Fruit fly (Drosophila melanogaster) whole organism, prepupa: Measurements from ENCODE around the gene mEFTs.

Source experiments
- Blimp-1 ChIP-seq: fragments of 200-800 bp; sonication (Bioruptor generic); optimal IDR thresholded peaks from 3 replicates; lab custom pipeline; 2017; ENCODE audit warnings: missing biosample characterization, missing genetic modification characterization, mild to moderate bottlenecking, moderate library complexity, missing genetic modification reagents
- CG10631 ChIP-seq: fragments of 200-800 bp; sonication (Bioruptor generic); optimal IDR thresholded peaks from 2 replicates; lab custom pipeline; 2016; ENCODE audit warnings: missing biosample characterization, missing genetic modification characterization
- CG10669 ChIP-seq: fragments of 200-800 bp; sonication (Bioruptor generic); optimal IDR thresholded peaks from 3 replicates; lab custom pipeline; 2018; ENCODE audit warnings: missing biosample characterization, mild to moderate bottlenecking, missing genetic modification characterization, moderate library complexity
- CG11762 ChIP-seq: fragments of 200-800 bp; sonication (Bioruptor generic); optimal IDR thresholded peaks from 3 replicates; lab custom pipeline; 2016; ENCODE audit warnings: missing biosample characterization, missing genetic modification characterization; ENCODE audit not compliant: insufficient read depth
- CG11902 ChIP-seq: fragments of 200-800 bp; sonication (Bioruptor generic); optimal IDR thresholded peaks from 3 replicates; lab custom pipeline; 2016; ENCODE audit warnings: missing biosample characterization, missing genetic modification characterization
- CG15336 ChIP-seq: fragments of 200-800 bp; sonication (Bioruptor generic); IDR thresholded peaks from 2 replicates; pipeline ENCODE4 v1.3.6; 2022; ENCODE audit warnings: missing biosample characterization, missing genetic modification characterization
- CG1621 ChIP-seq: fragments of 200-800 bp; sonication (Bioruptor generic); optimal IDR thresholded peaks from 3 replicates; lab custom pipeline; 2018; ENCODE audit warnings: missing biosample characterization, mild to moderate bottlenecking, missing genetic modification characterization
- CG16779 ChIP-seq: fragments of 200-800 bp; sonication (Bioruptor generic); optimal IDR thresholded peaks from 3 replicates; lab custom pipeline; 2017; ENCODE audit warnings: missing biosample characterization, mild to moderate bottlenecking, missing genetic modification characterization
- CG3032 ChIP-seq: fragments of 200-800 bp; optimal IDR thresholded peaks from 2 replicates; lab custom pipeline; 2019; ENCODE audit warnings: missing biosample characterization, mild to moderate bottlenecking, missing genetic modification characterization, moderate library complexity
- CG31627 ChIP-seq: fragments of 200-800 bp; sonication (Bioruptor generic); optimal IDR thresholded peaks from 3 replicates; lab custom pipeline; 2016; ENCODE audit warnings: missing biosample characterization, missing genetic modification characterization
- CG32006 ChIP-seq: fragments of 200-800 bp; sonication (Bioruptor generic); optimal IDR thresholded peaks from 3 replicates; lab custom pipeline; 2017; ENCODE audit warnings: missing biosample characterization, mild to moderate bottlenecking, missing genetic modification characterization
- CG34406 ChIP-seq: fragments of 200-800 bp; sonication (Bioruptor generic); optimal IDR thresholded peaks from 3 replicates; lab custom pipeline; 2016; ENCODE audit warnings: missing biosample characterization, missing genetic modification characterization
- CG3919 ChIP-seq: fragments of 200-800 bp; sonication (Bioruptor generic); optimal IDR thresholded peaks from 3 replicates; lab custom pipeline; 2016; ENCODE audit warnings: missing biosample characterization, missing genetic modification characterization
- CG6276 ChIP-seq: fragments of 200-800 bp; sonication (Bioruptor generic); optimal IDR thresholded peaks from 2 replicates; lab custom pipeline; 2017; ENCODE audit warnings: missing biosample characterization, mild to moderate bottlenecking, missing genetic modification characterization
- CG6792 ChIP-seq: fragments of 200-800 bp; sonication (Bioruptor generic); optimal IDR thresholded peaks from 3 replicates; lab custom pipeline; 2016; ENCODE audit warnings: missing biosample characterization, missing genetic modification characterization
- CG6808 ChIP-seq: fragments of 200-800 bp; sonication (Bioruptor generic); optimal IDR thresholded peaks from 3 replicates; lab custom pipeline; 2017; ENCODE audit warnings: missing biosample characterization, missing genetic modification characterization, mild to moderate bottlenecking, moderate library complexity, missing genetic modification reagents
- CG6854 ChIP-seq: fragments of 200-800 bp; sonication (Bioruptor generic); optimal IDR thresholded peaks from 2 replicates; lab custom pipeline; 2017; ENCODE audit warnings: missing biosample characterization, mild to moderate bottlenecking, missing genetic modification characterization
- CG7368 ChIP-seq: fragments of 200-800 bp; sonication (Bioruptor generic); optimal IDR thresholded peaks from 3 replicates; lab custom pipeline; 2016; ENCODE audit warnings: missing biosample characterization, missing genetic modification characterization
- CG8319 ChIP-seq: fragments of 200-800 bp; sonication (Bioruptor generic); optimal IDR thresholded peaks from 3 replicates; lab custom pipeline; 2016; ENCODE audit warnings: missing biosample characterization, missing genetic modification characterization
- CG8632 ChIP-seq: fragments of 200-800 bp; sonication (Bioruptor generic); optimal IDR thresholded peaks from 3 replicates; lab custom pipeline; 2016; ENCODE audit warnings: missing biosample characterization, missing genetic modification characterization
- Eip75B ChIP-seq: fragments of 200-800 bp; sonication (Bioruptor generic); optimal IDR thresholded peaks from 3 replicates; lab custom pipeline; 2016; ENCODE audit warnings: missing biosample characterization, missing genetic modification characterization
- Eip93F ChIP-seq: fragments of 200-800 bp; sonication (Bioruptor generic); optimal IDR thresholded peaks from 2 replicates; lab custom pipeline; 2016; ENCODE audit warnings: missing biosample characterization, mild to moderate bottlenecking, missing genetic modification characterization
- Lpt ChIP-seq: fragments of 200-800 bp; sonication (Bioruptor generic); optimal IDR thresholded peaks from 3 replicates; lab custom pipeline; 2016; ENCODE audit warnings: missing biosample characterization, missing genetic modification characterization
- Met ChIP-seq: fragments of 200-800 bp; sonication (Bioruptor generic); optimal IDR thresholded peaks from 3 replicates; lab custom pipeline; 2016; ENCODE audit warnings: missing biosample characterization, missing genetic modification characterization
- OdsH ChIP-seq: fragments of 200-800 bp; sonication (Bioruptor generic); optimal IDR thresholded peaks from 3 replicates; lab custom pipeline; 2016; ENCODE audit warnings: missing biosample characterization, missing genetic modification characterization
- Smox ChIP-seq: fragments of 200-800 bp; sonication (Bioruptor generic); optimal IDR thresholded peaks from 3 replicates; lab custom pipeline; 2016; ENCODE audit warnings: missing biosample characterization, missing genetic modification characterization
- Sox14 ChIP-seq: fragments of 200-800 bp; sonication (Bioruptor generic); optimal IDR thresholded peaks from 3 replicates; lab custom pipeline; 2016; ENCODE audit warnings: missing biosample characterization, missing genetic modification characterization
- achi ChIP-seq: fragments of 200-800 bp; sonication (Bioruptor generic); optimal IDR thresholded peaks from 3 replicates; lab custom pipeline; 2016; ENCODE audit warnings: missing biosample characterization, missing genetic modification characterization
- cyc ChIP-seq: fragments of 200-800 bp; sonication (Bioruptor generic); optimal IDR thresholded peaks from 3 replicates; lab custom pipeline; 2016; ENCODE audit warnings: missing biosample characterization, missing genetic modification characterization
- dac ChIP-seq: fragments of 200-800 bp; sonication (Bioruptor generic); optimal IDR thresholded peaks from 2 replicates; lab custom pipeline; 2017; ENCODE audit warnings: missing biosample characterization, mild to moderate bottlenecking, missing genetic modification characterization
- dsx ChIP-seq: fragments of 200-800 bp; optimal IDR thresholded peaks from 3 replicates; lab custom pipeline; 2019; ENCODE audit warnings: missing biosample characterization, mild to moderate bottlenecking, missing genetic modification characterization, moderate library complexity; ENCODE audit not compliant: poor library complexity, severe bottlenecking
- esn ChIP-seq: fragments of 200-800 bp; sonication (Bioruptor generic); optimal IDR thresholded peaks from 2 replicates; lab custom pipeline; 2016; ENCODE audit warnings: missing biosample characterization, mild to moderate bottlenecking, missing genetic modification characterization, moderate library complexity
- fd59A ChIP-seq: fragments of 200-800 bp; sonication (Bioruptor generic); optimal IDR thresholded peaks from 2 replicates; lab custom pipeline; 2017; ENCODE audit warnings: missing biosample characterization, mild to moderate bottlenecking, missing genetic modification characterization, missing genetic modification reagents
- fd85E ChIP-seq: fragments of 200-800 bp; sonication (Bioruptor generic); optimal IDR thresholded peaks from 3 replicates; lab custom pipeline; 2016; ENCODE audit warnings: missing biosample characterization, missing genetic modification characterization
- fkh ChIP-seq: fragments of 200-800 bp; sonication (Bioruptor generic); optimal IDR thresholded peaks from 3 replicates; lab custom pipeline; 2017; ENCODE audit warnings: missing biosample characterization, mild to moderate bottlenecking, missing genetic modification characterization, moderate library complexity
- lz ChIP-seq: fragments of 200-800 bp; sonication (Bioruptor generic); optimal IDR thresholded peaks from 3 replicates; lab custom pipeline; 2016; ENCODE audit warnings: missing biosample characterization, missing genetic modification characterization
- net ChIP-seq: fragments of 200-800 bp; sonication (Bioruptor generic); optimal IDR thresholded peaks from 3 replicates; lab custom pipeline; 2016; ENCODE audit warnings: missing biosample characterization, missing genetic modification characterization
- pdm3 ChIP-seq: fragments of 200-800 bp; sonication (Bioruptor generic); optimal IDR thresholded peaks from 3 replicates; lab custom pipeline; 2016; ENCODE audit warnings: missing biosample characterization, missing genetic modification characterization
- salr ChIP-seq, 2 experiments: fragments of 200-800 bp; sonication (Bioruptor generic); optimal IDR thresholded peaks; 3 replicates each; lab custom pipeline; 2016 to 2018; ENCODE audit warnings: missing biosample characterization in 2 of 2, missing genetic modification characterization in 2 of 2, mild to moderate bottlenecking in 1 of 2
- svp ChIP-seq: fragments of 200-800 bp; sonication (Bioruptor generic); peaks from one replicate; lab custom pipeline; 2016; ENCODE audit warnings: missing biosample characterization, missing genetic modification characterization
- vri ChIP-seq: fragments of 200-800 bp; sonication (Bioruptor generic); optimal IDR thresholded peaks from 3 replicates; lab custom pipeline; 2016; ENCODE audit warnings: missing biosample characterization, mild to moderate bottlenecking, missing genetic modification characterization

Gene mEFTs

DNA sequence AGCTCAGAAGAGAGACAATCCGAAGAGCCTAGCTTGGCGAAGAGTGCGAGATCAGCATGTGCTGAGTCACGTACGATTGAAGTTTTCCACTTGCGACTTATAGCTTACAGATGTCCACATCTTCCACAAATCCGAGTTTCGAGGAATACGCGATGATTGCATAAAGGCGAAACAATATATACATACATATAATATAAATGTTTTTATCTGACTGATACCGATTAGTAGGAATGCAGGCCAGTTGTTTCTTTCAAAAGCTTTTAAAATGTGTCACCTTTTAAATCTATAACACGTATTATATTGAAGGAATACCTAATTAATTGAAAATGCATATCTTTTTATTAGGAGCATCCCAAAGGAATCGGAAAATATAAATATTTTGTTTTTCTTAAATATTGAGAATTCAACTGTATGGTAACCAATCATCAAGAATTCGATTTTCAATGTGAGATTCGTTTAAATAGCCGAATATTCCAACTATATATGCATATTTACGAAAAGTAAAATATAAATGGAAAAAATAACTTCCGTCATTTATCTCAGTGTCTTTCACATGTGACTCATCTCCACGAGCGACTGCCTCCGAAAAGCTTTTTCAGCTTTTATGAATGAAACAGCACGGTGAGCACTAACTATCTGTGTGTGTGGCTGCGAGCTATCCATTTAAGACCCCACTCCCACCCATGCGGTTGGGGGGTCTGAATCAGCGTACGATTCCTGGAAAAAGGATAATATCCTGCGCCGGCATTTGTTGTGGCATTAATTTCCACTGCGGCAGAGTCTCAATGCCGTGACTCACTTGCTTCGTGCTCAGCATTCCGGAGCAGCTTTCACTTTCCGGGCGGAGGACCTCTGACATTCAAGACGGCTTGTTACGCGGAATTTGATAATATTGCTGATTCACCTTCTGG, 50.1 kb downstream of the mEFTs start (continued):
- TF ChIP-seq CG32006 (peak; percentile 80), cyc (GFP tag; lab: Kevin White, UChicago) (peak; percentile 65), Eip93F (GFP tag; lab: Kevin White, UChicago) (no peak), fkh (GFP tag; lab: Kevin White, UChicago) (peak; percentile 10), CG11902 (GFP tag; lab: Kevin White, UChicago) (peak; percentile 18), esn (GFP tag; lab: Kevin White, UChicago) (peak; percentile 86), CG3032 (tag; lab: Kevin White, UChicago) (peak; percentile 63), CG6276 (peak; percentile 69), achi (GFP tag; lab: Kevin White, UChicago) (peak; percentile 72), CG1621 (tag; lab: Kevin White, UChicago) (peak; percentile 35), CG16779 (tag; lab: Kevin White, UChicago) (peak; percentile 62), CG3919 (GFP tag; lab: Kevin White, UChicago) (peak; percentile 78), Smox (GFP tag; lab: Kevin White, UChicago) (peak; percentile 82), svp (GFP tag; lab: Kevin White, UChicago) (peak; percentile 88), fd59A (peak; percentile 58), Blimp-1 (GFP tag; lab: Kevin White, UChicago) (peak; percentile 38), CG6792 (peak; percentile 77), salr (GFP tag; optimal IDR thresholded peaks at IDR 0.05; lab: Kevin White, UChicago) (peak; percentile 32 to 72), Met (peak; percentile 81), CG10669 (GFP tag; lab: Kevin White, UChicago) (peak; percentile 71), CG31627 (peak; percentile 70), CG6854 (GFP tag; lab: Kevin White, UChicago) (peak; percentile 23), CG15336 (GFP tag; lab: Robert Waterston, UW) (no peak; the same call in 1 of the 2 replicates), CG10631 (GFP tag; lab: Kevin White, UChicago) (peak; percentile 71), CG8632 (GFP tag; lab: Kevin White, UChicago) (peak; percentile 74), CG34406 (GFP tag; lab: Kevin White, UChicago) (peak; percentile 86), CG11762 (GFP tag; lab: Kevin White, UChicago) (peak; percentile 62), dac (GFP tag; lab: Kevin White, UChicago) (no peak), net (GFP tag; lab: Kevin White, UChicago) (peak; percentile 81), Sox14 (GFP tag; lab: Kevin White, UChicago) (peak; percentile 76), dsx (GFP tag; lab: Kevin White, UChicago) (no peak), CG7368 (GFP tag; lab: Kevin White, UChicago) (peak; percentile 65), CG6808 (GFP tag; lab: Kevin White, UChicago) (peak; percentile 61), CG8319 (GFP tag; lab: Kevin White, UChicago) (peak; percentile 49)

DNA sequence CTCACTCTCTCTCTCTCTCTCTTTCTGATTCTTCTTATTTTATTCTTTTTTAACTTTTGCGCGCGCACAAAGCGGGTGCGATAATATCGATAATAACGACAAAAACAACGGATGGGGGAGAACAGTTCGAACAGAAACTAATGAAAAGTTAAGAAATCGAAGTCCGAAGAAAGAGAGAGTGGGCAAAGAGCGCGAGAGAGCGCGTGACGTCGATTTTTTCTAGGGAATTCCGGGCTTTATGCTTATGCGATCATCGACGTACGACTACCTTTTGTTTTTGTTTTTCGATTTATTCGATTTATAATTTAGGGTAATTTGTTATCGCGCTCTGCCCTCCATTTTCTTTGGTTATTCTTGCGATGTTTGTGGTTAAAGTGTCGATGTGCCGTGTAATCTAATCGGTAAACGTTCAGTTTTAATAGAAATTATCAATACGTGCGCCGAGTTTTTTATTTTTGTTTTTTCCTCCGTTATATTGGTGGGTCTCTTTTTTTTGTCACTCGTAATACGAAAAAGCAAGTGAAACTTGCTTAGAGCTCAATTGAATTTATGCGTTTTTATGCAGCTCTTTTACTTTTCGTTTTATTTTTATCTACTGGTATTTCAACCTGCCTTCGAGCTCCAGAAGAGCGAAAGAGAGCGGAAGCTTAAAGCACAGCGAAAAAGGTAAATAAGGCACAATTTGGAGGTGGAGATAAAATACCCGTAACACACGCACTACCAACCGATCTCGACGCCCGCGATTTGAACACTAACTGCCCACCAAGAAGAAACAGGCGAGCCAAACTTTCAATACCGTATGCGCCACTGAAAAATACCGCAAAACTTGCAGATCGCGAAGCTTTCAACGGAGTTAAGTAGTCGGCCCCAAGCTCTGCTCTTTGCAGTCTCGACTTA, 51.0 kb downstream of the mEFTs start, which contains the start of gene dl:
Gene dl (minus strand): TSS at position 757 of the 897 bp plus-strand sequence.
- TF ChIP-seq CG34406 (GFP tag; lab: Kevin White, UChicago) (peak; percentile 38), pdm3 (GFP tag; lab: Kevin White, UChicago) (peak; percentile 76), CG10669 (GFP tag; lab: Kevin White, UChicago) (peak; percentile 26), achi (GFP tag; lab: Kevin White, UChicago) (peak; percentile 25), fkh (GFP tag; lab: Kevin White, UChicago) (peak; percentile 80), Smox (GFP tag; lab: Kevin White, UChicago) (peak; percentile 49), OdsH (GFP tag; lab: Kevin White, UChicago) (peak; percentile 67), lz (peak; percentile 2), Sox14 (GFP tag; lab: Kevin White, UChicago) (peak; percentile 50), Lpt (peak; percentile 53), CG15336 (GFP tag; lab: Robert Waterston, UW) (peak; percentile 70), cyc (GFP tag; lab: Kevin White, UChicago) (peak; percentile 37), Eip75B (GFP tag; lab: Kevin White, UChicago) (peak; percentile 45), vri (peak; percentile 72), CG32006 (peak; percentile 91), Met (peak; percentile 51), CG7368 (GFP tag; lab: Kevin White, UChicago) (peak; percentile 12), CG31627 (no peak), dsx (GFP tag; lab: Kevin White, UChicago) (peak; percentile 4), CG6854 (GFP tag; lab: Kevin White, UChicago) (no peak), CG3032 (tag; lab: Kevin White, UChicago) (no peak), CG8319 (GFP tag; lab: Kevin White, UChicago) (no peak), fd59A (no peak), CG6792 (peak; percentile 34), CG6276 (peak; percentile 75), fd85E (no peak), CG1621 (tag; lab: Kevin White, UChicago) (peak; percentile 58), CG10631 (GFP tag; lab: Kevin White, UChicago) (peak; percentile 36)
